Fruit fly (Drosophila melanogaster): ENCODE measurements around the gene Arv1.

DNA sequence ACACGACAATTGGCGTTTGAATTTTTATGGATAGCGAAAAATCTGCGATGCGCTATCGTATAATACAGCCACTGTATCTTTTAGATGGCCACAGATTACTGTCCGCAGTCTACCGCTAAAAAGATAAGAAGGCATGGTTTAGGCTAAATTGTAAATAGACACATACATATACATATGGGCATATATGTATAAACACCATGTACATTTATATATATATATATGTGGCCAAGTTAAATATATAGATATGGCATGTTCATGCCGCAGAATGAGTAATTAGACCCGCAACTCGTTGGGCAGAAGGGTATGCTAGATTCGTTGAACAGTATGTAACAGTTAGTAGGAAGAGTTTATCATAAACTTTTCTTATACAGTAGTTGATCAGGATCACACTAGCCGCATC is 32.9 kb upstream of the Arv1 start, which contains the start of gene CapaR:
- TF ChIP-seq kay (GFP tag; ENCODE audit: borderline replicate concordance) (no peak), Crg-1 (GFP tag; optimal IDR thresholded peaks at IDR 0.05) (no peak), toe (GFP tag; optimal IDR thresholded peaks at IDR 0.05) (no peak), pad (GFP tag; optimal IDR thresholded peaks at IDR 0.05) (no peak), CG1620 (GFP tag; optimal IDR thresholded peaks at IDR 0.05) (no peak), ovo (GFP tag; optimal IDR thresholded peaks at IDR 0.05) (no peak), Hr96 (GFP tag; optimal IDR thresholded peaks at IDR 0.05) (no peak)
